Fruit fly (Drosophila melanogaster) whole organism, embryonic: ENCODE measurements around the gene AstA.

Experiments
- Antp ChIP-seq: fragments of 200-800 bp; sonication (Bioruptor generic); optimal IDR thresholded peaks from 3 replicates; lab custom pipeline; 2016; ENCODE audit warnings: missing biosample characterization, missing genetic modification characterization
- Bgb ChIP-seq: fragments of 200-800 bp; sonication (Bioruptor generic); IDR thresholded peaks from 2 replicates; pipeline ENCODE4 v1.3.6; 2022; ENCODE audit warnings: missing biosample characterization, missing genetic modification characterization; ENCODE audit not compliant: partially characterized antibody
- CG12219 ChIP-seq: fragments of 200-800 bp; sonication (Bioruptor generic); optimal IDR thresholded peaks from 3 replicates; lab custom pipeline; 2018; ENCODE audit warnings: missing biosample characterization, mild to moderate bottlenecking, missing genetic modification characterization
- CG12769 ChIP-seq: fragments of 200-800 bp; sonication (Bioruptor generic); optimal IDR thresholded peaks from 2 replicates; lab custom pipeline; 2019; ENCODE audit warnings: missing biosample characterization, mild to moderate bottlenecking, missing genetic modification characterization, moderate library complexity
- CG14860 ChIP-seq: fragments of 200-800 bp; sonication (Bioruptor generic); IDR thresholded peaks from 3 replicates; pipeline ENCODE4 v1.3.6; 2022; ENCODE audit warnings: missing biosample characterization, missing genetic modification characterization; ENCODE audit not compliant: partially characterized antibody
- CG18011 ChIP-seq: fragments of 200-800 bp; sonication (Bioruptor generic); optimal IDR thresholded peaks from 2 replicates; lab custom pipeline; 2017; ENCODE audit warnings: missing biosample characterization, missing genetic modification characterization, mild to moderate bottlenecking, moderate library complexity, missing genotype
- CG2120 ChIP-seq: fragments of 200-800 bp; sonication (Bioruptor generic); optimal IDR thresholded peaks from 3 replicates; lab custom pipeline; 2016; ENCODE audit warnings: missing biosample characterization, missing genetic modification characterization
- CG2712 ChIP-seq: fragments of 200-800 bp; optimal IDR thresholded peaks from 3 replicates; lab custom pipeline; 2019; ENCODE audit warnings: missing biosample characterization, mild to moderate bottlenecking, missing genetic modification characterization, moderate library complexity
- CG30403 ChIP-seq: fragments of 200-800 bp; sonication (Bioruptor generic); optimal IDR thresholded peaks from 3 replicates; lab custom pipeline; 2016; ENCODE audit warnings: missing biosample characterization, missing genetic modification characterization
- CG31388 ChIP-seq: fragments of 200-800 bp; sonication (Bioruptor generic); optimal IDR thresholded peaks from 2 replicates; lab custom pipeline; 2016; ENCODE audit warnings: missing biosample characterization, missing genetic modification characterization
- CG4328 ChIP-seq: fragments of 200-800 bp; sonication (Bioruptor generic); optimal IDR thresholded peaks from 3 replicates; lab custom pipeline; 2017; ENCODE audit warnings: missing biosample characterization, missing genetic modification reagents, missing genetic modification characterization
- CG5245 ChIP-seq: fragments of 200-800 bp; sonication (Bioruptor generic); optimal IDR thresholded peaks from 3 replicates; lab custom pipeline; 2016; ENCODE audit warnings: missing biosample characterization, missing genetic modification characterization
- CG5953 ChIP-seq: fragments of 200-800 bp; sonication (Bioruptor generic); IDR thresholded peaks from 2 replicates; pipeline ENCODE4 v1.3.6; 2022; ENCODE audit warnings: missing biosample characterization, missing genetic modification characterization
- CG6813 ChIP-seq: fragments of 200-800 bp; sonication (Bioruptor generic); optimal IDR thresholded peaks from 2 replicates; lab custom pipeline; 2017; ENCODE audit warnings: missing biosample characterization, missing genetic modification characterization, mild to moderate bottlenecking, moderate library complexity, missing genetic modification reagents
- D ChIP-seq, 2 experiments: fragments of 200-800 bp in 1 of 2; fragments of >200 bp in 1 of 2; sonication (Bioruptor generic) in 1 of 2; optimal IDR thresholded peaks; 2 replicates in 1 of 2; 3 replicates in 1 of 2; lab custom pipeline; 2017; ENCODE audit warnings: mild to moderate bottlenecking in 1 of 2, missing biosample characterization in 1 of 2, missing genetic modification characterization in 1 of 2, missing genetic modification reagents in 1 of 2
- Dek ChIP-seq: fragments of 200-800 bp; sonication (Bioruptor generic); optimal IDR thresholded peaks from 3 replicates; lab custom pipeline; 2019; ENCODE audit warnings: missing biosample characterization, mild to moderate bottlenecking, missing genetic modification characterization, moderate library complexity
- Doc3 ChIP-seq: fragments of 200-800 bp; sonication (Bioruptor generic); IDR thresholded peaks from 3 replicates; pipeline ENCODE4 v1.3.6; 2022; ENCODE audit warnings: missing biosample characterization, missing genetic modification characterization; ENCODE audit not compliant: partially characterized antibody
- H2.0 ChIP-seq: fragments of 200-800 bp; sonication (Bioruptor generic); IDR thresholded peaks from 2 replicates; pipeline ENCODE4 v1.3.6; 2022; ENCODE audit warnings: missing biosample characterization, missing genetic modification characterization
- HLH54F ChIP-seq: fragments of 200-800 bp; sonication (Bioruptor generic); optimal IDR thresholded peaks from 3 replicates; lab custom pipeline; 2016; ENCODE audit warnings: missing biosample characterization, missing genetic modification characterization
- HLHmδ ChIP-seq: fragments of 200-800 bp; sonication (Bioruptor generic); optimal IDR thresholded peaks from 2 replicates; lab custom pipeline; 2018; ENCODE audit warnings: missing biosample characterization, mild to moderate bottlenecking, missing genetic modification characterization, moderate library complexity
- Hmx ChIP-seq: fragments of 200-800 bp; sonication (Bioruptor generic); optimal IDR thresholded peaks from 2 replicates; lab custom pipeline; 2016; ENCODE audit warnings: missing biosample characterization, missing genetic modification characterization
- Kr ChIP-seq: fragments of 200-800 bp; sonication (Bioruptor generic); optimal IDR thresholded peaks from 2 replicates; lab custom pipeline; 2017; ENCODE audit warnings: missing biosample characterization, mild to moderate bottlenecking, missing genetic modification characterization
- Oli ChIP-seq: fragments of 200-800 bp; sonication (Bioruptor generic); optimal IDR thresholded peaks from 2 replicates; lab custom pipeline; 2018; ENCODE audit warnings: missing biosample characterization, mild to moderate bottlenecking, missing genetic modification characterization, moderate library complexity
- Six4 ChIP-seq: fragments of 200-800 bp; sonication (Bioruptor generic); optimal IDR thresholded peaks from 2 replicates; lab custom pipeline; 2016; ENCODE audit warnings: missing biosample characterization, missing genetic modification characterization
- Sox102F ChIP-seq: fragments of 200-800 bp; sonication (Bioruptor generic); optimal IDR thresholded peaks from 2 replicates; lab custom pipeline; 2018; ENCODE audit warnings: missing biosample characterization, mild to moderate bottlenecking, missing genetic modification characterization, moderate library complexity
- Xbp1 ChIP-seq: fragments of 200-800 bp; sonication (Bioruptor generic); optimal IDR thresholded peaks from 3 replicates; lab custom pipeline; 2016; ENCODE audit warnings: missing biosample characterization, mild to moderate bottlenecking, missing genetic modification characterization
- corto ChIP-seq: fragments of 200-800 bp; sonication (Bioruptor generic); optimal IDR thresholded peaks from 2 replicates; lab custom pipeline; 2016; ENCODE audit warnings: missing biosample characterization, mild to moderate bottlenecking, missing genetic modification characterization, moderate library complexity
- crol ChIP-seq: fragments of 200-800 bp; sonication (Bioruptor generic); IDR thresholded peaks from 2 replicates; pipeline ENCODE4 v1.3.6; 2022; ENCODE audit warnings: missing biosample characterization, missing genetic modification characterization
- ems ChIP-seq: fragments of 200-800 bp; sonication (Bioruptor generic); optimal IDR thresholded peaks from 3 replicates; lab custom pipeline; 2016; ENCODE audit warnings: missing biosample characterization, missing genetic modification characterization
- en ChIP-seq: fragments of 200-800 bp; sonication (Bioruptor generic); optimal IDR thresholded peaks from 2 replicates; lab custom pipeline; 2016; ENCODE audit warnings: missing biosample characterization, missing genetic modification characterization
- esg ChIP-seq: fragments of 200-800 bp; sonication (Bioruptor generic); conservative IDR thresholded peaks from 2 replicates; pipeline ENCODE4 v1.3.6; 2022; ENCODE audit warnings: missing biosample characterization, missing genetic modification characterization
- fd64A ChIP-seq: fragments of 200-800 bp; sonication (Bioruptor generic); optimal IDR thresholded peaks from 3 replicates; lab custom pipeline; 2018; ENCODE audit warnings: missing biosample characterization, mild to moderate bottlenecking, missing genetic modification characterization
- ftz-f1 ChIP-seq: fragments of 200-800 bp; sonication (Bioruptor generic); optimal IDR thresholded peaks from 2 replicates; lab custom pipeline; 2016; ENCODE audit warnings: missing biosample characterization, missing genetic modification characterization
- gsb-n ChIP-seq: fragments of 200-800 bp; sonication (Bioruptor generic); optimal IDR thresholded peaks from 3 replicates; lab custom pipeline; 2018; ENCODE audit warnings: missing biosample characterization, mild to moderate bottlenecking, missing genetic modification characterization
- kay ChIP-seq: fragments of 200-800 bp; sonication (Bioruptor generic); optimal IDR thresholded peaks from 2 replicates; lab custom pipeline; 2016; ENCODE audit warnings: missing biosample characterization, missing genetic modification characterization
- pho ChIP-seq: fragments of 200-800 bp; sonication (Bioruptor generic); optimal IDR thresholded peaks from 2 replicates; lab custom pipeline; 2016; ENCODE audit warnings: missing biosample characterization, missing genetic modification characterization
- pita ChIP-seq: fragments of 200-800 bp; sonication (Bioruptor generic); optimal IDR thresholded peaks from 2 replicates; lab custom pipeline; 2017; ENCODE audit warnings: missing biosample characterization, mild to moderate bottlenecking, missing genetic modification characterization
- pnt ChIP-seq: fragments of 200-800 bp; sonication (Bioruptor generic); optimal IDR thresholded peaks from 3 replicates; lab custom pipeline; 2016; ENCODE audit warnings: missing biosample characterization, missing genetic modification characterization
- rib ChIP-seq: fragments of 200-800 bp; sonication (Bioruptor generic); IDR thresholded peaks from 2 replicates; pipeline ENCODE4 v1.3.6; 2022; ENCODE audit warnings: missing biosample characterization, missing genetic modification characterization
- sd ChIP-seq: fragments of 200-800 bp; sonication (Bioruptor generic); optimal IDR thresholded peaks from 3 replicates; lab custom pipeline; 2018; ENCODE audit warnings: missing biosample characterization, mild to moderate bottlenecking, missing genetic modification characterization, moderate library complexity
- sens ChIP-seq: fragments of 200-800 bp; sonication (Bioruptor generic); peaks from one replicate; lab custom pipeline; 2016; ENCODE audit warnings: missing biosample characterization, missing genetic modification characterization
- so ChIP-seq: fragments of 200-800 bp; sonication (Bioruptor generic); IDR thresholded peaks from 3 replicates; pipeline ENCODE4 v1.3.6; 2022; ENCODE audit warnings: missing biosample characterization, missing genetic modification characterization
- sqz ChIP-seq: fragments of 200-800 bp; sonication (Bioruptor generic); optimal IDR thresholded peaks from 3 replicates; lab custom pipeline; 2018; ENCODE audit warnings: missing biosample characterization, mild to moderate bottlenecking, missing genetic modification characterization
- sr ChIP-seq: fragments of 200-800 bp; sonication (Bioruptor generic); IDR thresholded peaks from 3 replicates; pipeline ENCODE4 v1.3.6; 2022; ENCODE audit warnings: missing biosample characterization, missing genetic modification characterization
- tgo ChIP-seq: fragments of 200-800 bp; sonication (Bioruptor generic); IDR thresholded peaks from 3 replicates; pipeline ENCODE4 v1.3.6; 2022; ENCODE audit warnings: missing biosample characterization, missing genetic modification characterization
- tna ChIP-seq: fragments of 200-800 bp; sonication (Bioruptor generic); IDR thresholded peaks from 2 replicates; pipeline ENCODE4 v1.3.6; 2022; ENCODE audit warnings: missing biosample characterization, missing genetic modification characterization; ENCODE audit not compliant: partially characterized antibody
- tx ChIP-seq: fragments of 200-800 bp; sonication (Bioruptor generic); optimal IDR thresholded peaks from 2 replicates; lab custom pipeline; 2016; ENCODE audit warnings: missing biosample characterization, missing genetic modification characterization
- vnd ChIP-seq: fragments of 200-800 bp; sonication (Bioruptor generic); IDR thresholded peaks from 3 replicates; pipeline ENCODE4 v1.3.6; 2022; ENCODE audit warnings: missing biosample characterization, missing genetic modification characterization; ENCODE audit not compliant: partially characterized antibody
- vvl ChIP-seq: fragments of 200-800 bp; sonication (Bioruptor generic); IDR thresholded peaks from 2 replicates; pipeline ENCODE4 v1.3.6; 2022; ENCODE audit warnings: missing biosample characterization, missing genetic modification characterization
- yki ChIP-seq: fragments of >200 bp; optimal IDR thresholded peaks from 3 replicates; lab custom pipeline; 2018
- zen2 ChIP-seq: fragments of 200-800 bp; sonication (Bioruptor generic); IDR thresholded peaks from 3 replicates; pipeline ENCODE4 v1.3.6; 2022; ENCODE audit warnings: missing biosample characterization, missing genetic modification characterization; ENCODE audit not compliant: partially characterized antibody

Gene AstA

DNA sequence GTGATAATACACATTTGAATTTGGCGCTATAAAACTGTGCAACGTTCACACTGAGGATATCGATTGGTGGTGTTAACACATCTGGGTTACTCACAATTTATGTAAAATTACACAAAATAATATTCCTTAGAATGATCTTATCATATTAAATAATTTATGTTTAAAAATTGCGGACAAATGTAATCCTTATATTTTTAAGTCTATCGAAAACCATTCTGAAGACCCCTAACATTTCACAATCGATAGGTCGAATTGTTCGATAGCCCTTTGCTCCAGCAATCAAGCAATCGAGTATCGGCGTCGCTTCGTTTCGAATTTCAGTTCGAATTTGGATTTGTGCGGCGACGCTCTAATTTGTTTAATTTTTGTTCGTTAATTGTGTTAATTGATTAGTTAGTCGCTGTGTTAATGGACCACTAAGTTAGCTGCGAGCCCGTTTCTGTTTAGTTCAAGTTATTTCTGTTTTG is 11.3 kb downstream of the AstA start, which contains the start of gene asp (continued):
- TF ChIP-seq CG5953 (GFP tag; lab: Robert Waterston, UW): no peak
- TF ChIP-seq pnt (GFP tag; lab: Kevin White, UChicago): no peak
- TF ChIP-seq Hmx: no peak
- no peak for TF ChIP-seq CG31388 (GFP tag; lab: Kevin White, UChicago)
- no peak for TF ChIP-seq CG6813 (GFP tag; lab: Kevin White, UChicago)
- no peak for TF ChIP-seq sd (tag; lab: Kevin White, UChicago)
- peak; percentile 77; the same call in 1 of the 2 replicates for TF ChIP-seq tna
- TF ChIP-seq Dek (tag; lab: Kevin White, UChicago): no peak
- no peak for TF ChIP-seq crol (GFP tag; lab: Robert Waterston, UW)
- TF ChIP-seq CG2712 (tag; lab: Kevin White, UChicago): no peak
- TF ChIP-seq CG12219 (GFP tag; lab: Kevin White, UChicago): no peak
- TF ChIP-seq tgo (GFP tag; lab: Robert Waterston, UW): peak; percentile 21; the same call in 1 of the 3 replicates
- 0 out of 2 replicates have a peak, but pooled peaks have one; percentile 13 for TF ChIP-seq vvl (GFP tag; lab: Robert Waterston, UW)
- no peak for TF ChIP-seq CG18011 (GFP tag; lab: Kevin White, UChicago)
- TF ChIP-seq fd64A (GFP tag; lab: Kevin White, UChicago): no peak
- no peak for TF ChIP-seq CG12769 (tag; lab: Kevin White, UChicago)
- peak; percentile 54 for TF ChIP-seq zen2
- TF ChIP-seq Six4 (GFP tag; lab: Kevin White, UChicago): peak; percentile 47
- TF ChIP-seq Antp: no peak
- TF ChIP-seq so: no peak
- TF ChIP-seq Xbp1: peak; percentile 48
- peak; percentile 91 for TF ChIP-seq sens (GFP tag; lab: Kevin White, UChicago)
- TF ChIP-seq corto: no peak
- TF ChIP-seq Doc3 (GFP tag; lab: Robert Waterston, UW): peak; percentile 84
- peak; percentile 24 for TF ChIP-seq ems (GFP tag; lab: Kevin White, UChicago)
- TF ChIP-seq CG5245 (GFP tag; lab: Kevin White, UChicago): no peak
- TF ChIP-seq HLHmδ (GFP tag; lab: Kevin White, UChicago): no peak
- TF ChIP-seq Bgb (GFP tag; lab: Robert Waterston, UW): peak; percentile 80
- no peak for TF ChIP-seq CG2120
- no peak for TF ChIP-seq rib (GFP tag; lab: Robert Waterston, UW)
- peak; percentile 85 for TF ChIP-seq vnd (GFP tag; lab: Robert Waterston, UW)
- TF ChIP-seq CG30403: peak; percentile 52
- TF ChIP-seq Sox102F (GFP tag; lab: Kevin White, UChicago): no peak
- no peak for TF ChIP-seq sr (GFP tag; lab: Robert Waterston, UW)
- no peak for TF ChIP-seq gsb-n (tag; lab: Kevin White, UChicago)
- TF ChIP-seq tx (GFP tag; lab: Kevin White, UChicago): no peak
- TF ChIP-seq D (optimal IDR thresholded peaks at IDR 0.05; lab: Kevin White, UChicago): no peak
- no peak for TF ChIP-seq D (GFP tag; optimal IDR thresholded peaks at IDR 0.05; lab: Kevin White, UChicago)
- no peak for TF ChIP-seq Oli (tag; lab: Kevin White, UChicago)
- no peak for TF ChIP-seq CG4328 (GFP tag; lab: Kevin White, UChicago)
- no peak for TF ChIP-seq pita
- TF ChIP-seq ftz-f1: no peak
- TF ChIP-seq H2.0: no peak
- TF ChIP-seq HLH54F (GFP tag; lab: Kevin White, UChicago): no peak
- TF ChIP-seq kay (GFP tag; lab: Kevin White, UChicago): no peak
- no peak for TF ChIP-seq Kr (GFP tag; lab: Kevin White, UChicago)
- no peak for TF ChIP-seq yki (lab: Kevin White, UChicago)
- peak; percentile 94 for TF ChIP-seq CG14860
- TF ChIP-seq sqz (GFP tag; lab: Kevin White, UChicago): no peak
- TF ChIP-seq pho (GFP tag; lab: Kevin White, UChicago): no peak
- no peak for TF ChIP-seq en
- TF ChIP-seq esg (GFP tag; lab: Robert Waterston, UW): no peak
